Fruit fly (Drosophila melanogaster) whole organism, embryonic: ENCODE results near the gene Fmr1.

Experiments
- Aef1 ChIP-seq: fragments of 200-800 bp; sonication (Bioruptor generic); IDR thresholded peaks from 3 replicates; pipeline ENCODE4 v1.3.6; 2022; ENCODE audit warnings: missing biosample characterization, missing genetic modification characterization
- Asciz ChIP-seq: fragments of 200-800 bp; sonication (Bioruptor generic); optimal IDR thresholded peaks from 2 replicates; lab custom pipeline; 2017; ENCODE audit warnings: missing biosample characterization, mild to moderate bottlenecking, missing genetic modification characterization, missing genetic modification reagents
- CG12071 ChIP-seq: fragments of 200-800 bp; sonication (Bioruptor generic); optimal IDR thresholded peaks from 3 replicates; lab custom pipeline; 2018; ENCODE audit warnings: missing biosample characterization, mild to moderate bottlenecking, missing genetic modification characterization
- CG12391 ChIP-seq: fragments of 200-800 bp; sonication (Bioruptor generic); optimal IDR thresholded peaks from 3 replicates; lab custom pipeline; 2018; ENCODE audit warnings: missing biosample characterization, mild to moderate bottlenecking, missing genetic modification characterization, moderate library complexity
- CG12659 ChIP-seq: fragments of 200-800 bp; sonication (Bioruptor generic); optimal IDR thresholded peaks from 3 replicates; lab custom pipeline; 2017; ENCODE audit warnings: mild to moderate bottlenecking, missing biosample characterization, missing genetic modification reagents, missing genetic modification characterization
- CG13424 ChIP-seq: fragments of 200-800 bp; sonication (Bioruptor generic); optimal IDR thresholded peaks from 2 replicates; lab custom pipeline; 2019; ENCODE audit warnings: missing biosample characterization, mild to moderate bottlenecking, missing genetic modification characterization, moderate library complexity
- CG15269 ChIP-seq: fragments of 200-800 bp; sonication (Bioruptor generic); optimal IDR thresholded peaks from 2 replicates; lab custom pipeline; 2018; ENCODE audit warnings: missing biosample characterization, mild to moderate bottlenecking, missing genetic modification characterization, moderate library complexity
- CG16863 ChIP-seq: fragments of 200-800 bp; sonication (Bioruptor generic); optimal IDR thresholded peaks from 3 replicates; lab custom pipeline; 2016; ENCODE audit warnings: missing biosample characterization, missing genetic modification characterization
- CG17328 ChIP-seq: fragments of 200-800 bp; sonication (Bioruptor generic); IDR thresholded peaks from 2 replicates; pipeline ENCODE4 v1.3.6; 2022; ENCODE audit warnings: missing biosample characterization, missing genetic modification characterization
- CG31365 ChIP-seq: fragments of 200-800 bp; sonication (Bioruptor generic); optimal IDR thresholded peaks from 2 replicates; lab custom pipeline; 2018; ENCODE audit warnings: missing biosample characterization, mild to moderate bottlenecking, missing genetic modification characterization
- CG32532 ChIP-seq: fragments of 200-800 bp; sonication (Bioruptor generic); IDR thresholded peaks from 2 replicates; pipeline ENCODE4 v1.3.6; 2022; ENCODE audit warnings: missing biosample characterization, missing genetic modification characterization
- CG42726 ChIP-seq: fragments of 200-800 bp; sonication (Bioruptor generic); IDR thresholded peaks from 2 replicates; pipeline ENCODE4 v1.3.6; 2022; ENCODE audit warnings: missing biosample characterization, missing genetic modification characterization; ENCODE audit not compliant: partially characterized antibody
- CG4282 ChIP-seq: fragments of 200-800 bp; sonication (Bioruptor generic); optimal IDR thresholded peaks from 2 replicates; lab custom pipeline; 2016; ENCODE audit warnings: missing biosample characterization, missing genetic modification characterization
- CG43689 ChIP-seq: fragments of 200-800 bp; sonication (Bioruptor generic); IDR thresholded peaks from 2 replicates; pipeline ENCODE4 v1.3.6; 2022; ENCODE audit warnings: missing biosample characterization, missing genetic modification characterization
- CG4617 ChIP-seq: fragments of 200-800 bp; sonication (Bioruptor generic); optimal IDR thresholded peaks from 3 replicates; lab custom pipeline; 2016; ENCODE audit warnings: missing biosample characterization, missing genetic modification characterization, borderline replicate concordance
- CG6254 ChIP-seq: fragments of 200-800 bp; sonication (Bioruptor generic); optimal IDR thresholded peaks from 3 replicates; lab custom pipeline; 2017; ENCODE audit warnings: mild to moderate bottlenecking, missing biosample characterization, missing genetic modification reagents, missing genetic modification characterization
- CG6272 ChIP-seq: fragments of 200-800 bp; sonication (Bioruptor generic); IDR thresholded peaks from 2 replicates; pipeline ENCODE4 v1.3.6; 2022; ENCODE audit warnings: missing biosample characterization, missing genetic modification characterization
- CG7357 ChIP-seq: fragments of 200-800 bp; sonication (Bioruptor generic); IDR thresholded peaks from 3 replicates; pipeline ENCODE4 v1.3.6; 2022; ENCODE audit warnings: missing biosample characterization, missing genetic modification characterization
- CG9609 ChIP-seq: fragments of 200-800 bp; sonication (Bioruptor generic); optimal IDR thresholded peaks from 3 replicates; lab custom pipeline; 2016; ENCODE audit warnings: missing biosample characterization, missing genetic modification characterization
- CG9727 ChIP-seq: fragments of 200-800 bp; sonication (Bioruptor generic); optimal IDR thresholded peaks from 3 replicates; lab custom pipeline; 2017; ENCODE audit warnings: missing biosample characterization, mild to moderate bottlenecking, missing genetic modification characterization
- Dbx ChIP-seq: fragments of 200-800 bp; sonication (Bioruptor generic); IDR thresholded peaks from 3 replicates; pipeline ENCODE4 v1.3.6; 2022; ENCODE audit warnings: missing biosample characterization, missing genetic modification characterization
- Deaf1 ChIP-seq: fragments of 200-800 bp; optimal IDR thresholded peaks from 3 replicates; lab custom pipeline; 2019; ENCODE audit warnings: missing biosample characterization, mild to moderate bottlenecking, missing genetic modification characterization, moderate library complexity
- Drgx ChIP-seq: fragments of 200-800 bp; sonication (Bioruptor generic); IDR thresholded peaks from 2 replicates; pipeline ENCODE4 v1.3.6; 2022; ENCODE audit warnings: missing biosample characterization, missing genetic modification characterization
- E2f1 ChIP-seq: fragments of 200-800 bp; sonication (Bioruptor generic); IDR thresholded peaks from 2 replicates; pipeline ENCODE4 v1.3.6; 2022; ENCODE audit warnings: missing biosample characterization, missing genetic modification characterization
- Fer1 ChIP-seq: fragments of 200-800 bp; sonication (Bioruptor generic); optimal IDR thresholded peaks from 2 replicates; lab custom pipeline; 2017; ENCODE audit warnings: missing biosample characterization, mild to moderate bottlenecking, missing genetic modification characterization
- Fer2 ChIP-seq: fragments of 200-800 bp; sonication (Bioruptor generic); optimal IDR thresholded peaks from 2 replicates; lab custom pipeline; 2018; ENCODE audit warnings: missing biosample characterization, mild to moderate bottlenecking, missing genetic modification characterization, moderate library complexity
- Hr51 ChIP-seq, 2 experiments: fragments of 200-800 bp; sonication (Bioruptor generic); optimal IDR thresholded peaks; 2 replicates in 1 of 2; 3 replicates in 1 of 2; lab custom pipeline; 2016 to 2018; ENCODE audit warnings: missing biosample characterization in 2 of 2, missing genetic modification characterization in 2 of 2, mild to moderate bottlenecking in 1 of 2, moderate library complexity in 1 of 2
- Max ChIP-seq: fragments of 200-800 bp; sonication (Bioruptor generic); optimal IDR thresholded peaks from 2 replicates; lab custom pipeline; 2016; ENCODE audit warnings: missing biosample characterization, mild to moderate bottlenecking, missing genetic modification characterization
- az2 ChIP-seq: fragments of 200-800 bp; sonication (Bioruptor generic); optimal IDR thresholded peaks from 3 replicates; lab custom pipeline; 2016; ENCODE audit warnings: missing biosample characterization, missing genetic modification characterization
- cg ChIP-seq: fragments of 200-800 bp; sonication (Bioruptor generic); optimal IDR thresholded peaks from 3 replicates; lab custom pipeline; 2019; ENCODE audit warnings: missing biosample characterization, mild to moderate bottlenecking, missing genetic modification characterization, moderate library complexity
- chm ChIP-seq: fragments of 200-800 bp; sonication (Bioruptor generic); IDR thresholded peaks from 2 replicates; pipeline ENCODE4 v1.3.6; 2022; ENCODE audit warnings: missing biosample characterization, missing genetic modification characterization
- gcm ChIP-seq: fragments of 200-800 bp; sonication (Bioruptor generic); optimal IDR thresholded peaks from 2 replicates; lab custom pipeline; 2019; ENCODE audit warnings: missing biosample characterization, mild to moderate bottlenecking, missing genetic modification characterization, moderate library complexity
- her ChIP-seq: fragments of 200-800 bp; sonication (Bioruptor generic); optimal IDR thresholded peaks from 2 replicates; lab custom pipeline; 2016; ENCODE audit warnings: missing biosample characterization, missing genetic modification characterization
- hkb ChIP-seq, 2 experiments: fragments of 200-800 bp in 1 of 2; fragments of >200 bp in 1 of 2; sonication (Bioruptor generic) in 1 of 2; IDR thresholded peaks in 1 of 2; optimal IDR thresholded peaks in 1 of 2; 2 replicates each; pipeline versions ENCODE4 v1.3.6 to Lab custom; 2017 to 2022; ENCODE audit warnings: missing biosample characterization in 1 of 2, missing genetic modification characterization in 1 of 2
- jigr1 ChIP-seq: fragments of 200-800 bp; sonication (Bioruptor generic); IDR thresholded peaks from 3 replicates; pipeline ENCODE4 v1.3.6; 2022; ENCODE audit warnings: missing biosample characterization, missing genetic modification characterization
- kni ChIP-seq: fragments of 200-800 bp; sonication (Bioruptor generic); optimal IDR thresholded peaks from 3 replicates; lab custom pipeline; 2017; ENCODE audit warnings: mild to moderate bottlenecking, missing biosample characterization, missing genetic modification reagents, missing genetic modification characterization
- luna ChIP-seq: fragments of 200-800 bp; sonication (Bioruptor generic); optimal IDR thresholded peaks from 2 replicates; lab custom pipeline; 2016; ENCODE audit warnings: missing biosample characterization, missing genetic modification characterization
- oc ChIP-seq: fragments of 200-800 bp; sonication (Bioruptor generic); optimal IDR thresholded peaks from 2 replicates; lab custom pipeline; 2018; ENCODE audit warnings: missing biosample characterization, mild to moderate bottlenecking, missing genetic modification characterization, moderate library complexity
- org-1 ChIP-seq: fragments of 200-800 bp; sonication (Bioruptor generic); optimal IDR thresholded peaks from 2 replicates; lab custom pipeline; 2017; ENCODE audit warnings: missing biosample characterization, missing genetic modification characterization
- pan ChIP-seq, 4 experiments: fragments of >200 bp in 3 of 4; fragments of 200-800 bp in 1 of 4; sonication (Bioruptor generic) in 1 of 4; optimal IDR thresholded peaks in 3 of 4; IDR thresholded peaks in 1 of 4; 2 replicates each; pipeline versions ENCODE4 v1.3.6 to Lab custom; 2017 to 2022; ENCODE audit warnings: missing biosample characterization in 2 of 4, missing genetic modification characterization in 2 of 4, mixed read lengths in 1 of 4
- ranshi ChIP-seq: fragments of 200-800 bp; sonication (Bioruptor generic); IDR thresholded peaks from 2 replicates; pipeline ENCODE4 v1.3.6; 2022; ENCODE audit warnings: missing biosample characterization, missing genetic modification characterization
- sens-2 ChIP-seq: fragments of 200-800 bp; sonication (Bioruptor generic); IDR thresholded peaks from 2 replicates; pipeline ENCODE4 v1.3.6; 2022; ENCODE audit warnings: missing biosample characterization, missing genetic modification characterization
- sisA ChIP-seq: fragments of 200-800 bp; sonication (Bioruptor generic); IDR thresholded peaks from 2 replicates; pipeline ENCODE4 v1.3.6; 2022; ENCODE audit warnings: missing biosample characterization, missing genetic modification characterization
- stc ChIP-seq: fragments of 200-800 bp; sonication (Bioruptor generic); IDR thresholded peaks from 2 replicates; pipeline ENCODE4 v1.3.6; 2022; ENCODE audit warnings: missing biosample characterization, missing genetic modification characterization
- tna ChIP-seq: fragments of 200-800 bp; sonication (Bioruptor generic); IDR thresholded peaks from 2 replicates; pipeline ENCODE4 v1.3.6; 2022; ENCODE audit warnings: missing biosample characterization, missing genetic modification characterization; ENCODE audit not compliant: partially characterized antibody
- unpg ChIP-seq: fragments of 200-800 bp; sonication (Bioruptor generic); optimal IDR thresholded peaks from 3 replicates; lab custom pipeline; 2018; ENCODE audit warnings: missing biosample characterization, mild to moderate bottlenecking, missing genetic modification characterization, moderate library complexity
- vnd ChIP-seq: fragments of 200-800 bp; sonication (Bioruptor generic); IDR thresholded peaks from 3 replicates; pipeline ENCODE4 v1.3.6; 2022; ENCODE audit warnings: missing biosample characterization, missing genetic modification characterization; ENCODE audit not compliant: partially characterized antibody
- zfh2 ChIP-seq: fragments of 200-800 bp; sonication (Bioruptor generic); optimal IDR thresholded peaks from 2 replicates; lab custom pipeline; 2016; ENCODE audit warnings: missing biosample characterization, missing genetic modification characterization

Gene Fmr1

dm6 chr3R:10093252-10094030 is 16.5 kb downstream of the Fmr1 start (continued):
- no peak for TF ChIP-seq CG16863 (GFP tag; lab: Kevin White, UChicago)
- no peak for TF ChIP-seq az2 (GFP tag; lab: Kevin White, UChicago)
- no peak for TF ChIP-seq CG12391
- no peak for TF ChIP-seq org-1 (GFP tag; lab: Kevin White, UChicago)
- no peak for TF ChIP-seq pan (optimal IDR thresholded peaks at IDR 0.05; lab: Kevin White, UChicago)
- peak in 1 of 2 experiments; percentile 14 for TF ChIP-seq pan (GFP tag; optimal IDR thresholded peaks at IDR 0.05 in 1 of 2, IDR thresholded peaks at IDR 0.05 in 1 of 2)
- TF ChIP-seq CG31365 (tag; lab: Kevin White, UChicago): peak; percentile 8
- peak; percentile 14 for TF ChIP-seq oc
- no peak for TF ChIP-seq sisA (GFP tag; lab: Robert Waterston, UW)
- TF ChIP-seq Asciz (GFP tag; lab: Kevin White, UChicago): no peak
- TF ChIP-seq CG12659 (GFP tag; lab: Kevin White, UChicago): no peak
- TF ChIP-seq Hr51 (GFP tag; optimal IDR thresholded peaks at IDR 0.05; lab: Kevin White, UChicago): no peak
- TF ChIP-seq CG9609 (GFP tag; lab: Kevin White, UChicago): no peak
- TF ChIP-seq Aef1 (GFP tag; lab: Robert Waterston, UW): no peak
- no peak for TF ChIP-seq stc (GFP tag; lab: Robert Waterston, UW)
- no peak for TF ChIP-seq gcm (GFP tag; lab: Kevin White, UChicago)
- no peak for TF ChIP-seq vnd (GFP tag; lab: Robert Waterston, UW)
- TF ChIP-seq CG12071 (GFP tag; lab: Kevin White, UChicago): peak; percentile 16
- TF ChIP-seq Fer2 (tag; lab: Kevin White, UChicago): no peak
- no peak; the same call in 1 of the 2 replicates for TF ChIP-seq CG32532 (GFP tag; lab: Robert Waterston, UW)
- peak; percentile 87 for TF ChIP-seq cg (GFP tag; lab: Kevin White, UChicago)
- no peak for TF ChIP-seq CG6272 (GFP tag; lab: Robert Waterston, UW)
- TF ChIP-seq CG43689 (GFP tag; lab: Robert Waterston, UW): no peak
- TF ChIP-seq zfh2 (GFP tag; lab: Kevin White, UChicago): no peak
- no peak for TF ChIP-seq CG13424 (tag; lab: Kevin White, UChicago)
- no peak for TF ChIP-seq sens-2
- no peak for TF ChIP-seq Max (GFP tag; lab: Kevin White, UChicago)
- TF ChIP-seq CG15269 (tag; lab: Kevin White, UChicago): peak; percentile 40
- TF ChIP-seq CG4617 (GFP tag; lab: Kevin White, UChicago): no peak
- peak; percentile 31; the same call in 1 of the 2 replicates for TF ChIP-seq chm (GFP tag; lab: Robert Waterston, UW)
- no peak for TF ChIP-seq tna (GFP tag; lab: Robert Waterston, UW)
- TF ChIP-seq jigr1: no peak
- peak; percentile 19 for TF ChIP-seq unpg (GFP tag; lab: Kevin White, UChicago)
- TF ChIP-seq Fer1 (GFP tag; lab: Kevin White, UChicago): peak; percentile 59
- no peak for TF ChIP-seq luna (GFP tag; lab: Kevin White, UChicago)
- TF ChIP-seq E2f1 (GFP tag; lab: Robert Waterston, UW): no peak
- TF ChIP-seq hkb (optimal IDR thresholded peaks at IDR 0.05; lab: Kevin White, UChicago): no peak
- TF ChIP-seq hkb (GFP tag; IDR thresholded peaks at IDR 0.05; lab: Robert Waterston, UW): peak; percentile 30
- TF ChIP-seq CG42726 (GFP tag; lab: Robert Waterston, UW): 0 out of 2 replicates have a peak, but pooled peaks have one; percentile 17
- TF ChIP-seq CG17328 (GFP tag; lab: Robert Waterston, UW): 0 out of 2 replicates have a peak, but pooled peaks have one; percentile 26
- TF ChIP-seq CG6254: peak; percentile 6
- peak; percentile 55 for TF ChIP-seq Deaf1
- TF ChIP-seq CG7357 (GFP tag; lab: Robert Waterston, UW): no peak
- no peak for TF ChIP-seq CG9727 (GFP tag; lab: Kevin White, UChicago)
- TF ChIP-seq kni: peak; percentile 32
- no peak for TF ChIP-seq ranshi
- peak; percentile 40; the same call in 1 of the 3 replicates for TF ChIP-seq Dbx (GFP tag; lab: Robert Waterston, UW)
- peak; percentile 36 for TF ChIP-seq Drgx (GFP tag; lab: Robert Waterston, UW)
- TF ChIP-seq her: peak; percentile 20
- TF ChIP-seq CG4282: no peak
